Worm (Caenorhabditis elegans) whole organism, mixed stage, embryonic: Measurements from ENCODE around the gene sams-1.

Experiments used
- ceh-39 ChIP-seq: fragments of 150-350 bp; optimal IDR thresholded peaks from 2 replicates; lab custom pipeline; 2014; ENCODE audit warnings: missing biosample characterization, missing genetic modification characterization
- mep-1 ChIP-seq: fragments of 150-350 bp; optimal IDR thresholded peaks from 2 replicates; lab custom pipeline; 2017; ENCODE audit warnings: missing biosample characterization, missing genetic modification reagents, missing genetic modification characterization, inconsistent platforms
- nhr-12 ChIP-seq: fragments of 150-350 bp; optimal IDR thresholded peaks from 2 replicates; lab custom pipeline; 2014; ENCODE audit warnings: missing biosample characterization, missing genetic modification characterization
- nhr-237 ChIP-seq: fragments of 150-350 bp; optimal IDR thresholded peaks from 2 replicates; lab custom pipeline; 2014; ENCODE audit warnings: missing biosample characterization, missing genetic modification characterization
- nhr-76 ChIP-seq: sonication (generic microtip); optimal IDR thresholded peaks from 2 replicates; lab custom pipeline; 2017; ENCODE audit warnings: missing biosample characterization, missing genetic modification characterization
- pha-4 ChIP-seq: fragments of 150-350 bp; optimal IDR thresholded peaks from 2 replicates; lab custom pipeline; 2018; ENCODE audit warnings: missing biosample characterization, missing genetic modification reagents, missing genetic modification characterization
- sptf-1 ChIP-seq: sonication (generic microtip); optimal IDR thresholded peaks from 2 replicates; lab custom pipeline; 2017; ENCODE audit warnings: mild to moderate bottlenecking, missing genetic modification characterization, moderate library complexity, missing compliant biosample characterization
- unc-120 ChIP-seq: sonication (generic microtip); optimal IDR thresholded peaks from 2 replicates; lab custom pipeline; 2017; ENCODE audit warnings: missing genetic modification characterization, missing compliant biosample characterization; ENCODE audit not compliant: poor library complexity, severe bottlenecking
- unc-39 ChIP-seq: fragments of 150-350 bp; optimal IDR thresholded peaks from 2 replicates; lab custom pipeline; 2014; ENCODE audit warnings: missing biosample characterization, missing genetic modification characterization
- unc-62 ChIP-seq: fragments of 150-350 bp; optimal IDR thresholded peaks from 2 replicates; lab custom pipeline; 2014; ENCODE audit warnings: missing biosample characterization, missing genetic modification reagents, missing genetic modification characterization
- ztf-11 ChIP-seq: fragments of 150-350 bp; optimal IDR thresholded peaks from 2 replicates; lab custom pipeline; 2014; ENCODE audit warnings: missing biosample characterization, missing genetic modification characterization

DNA sequence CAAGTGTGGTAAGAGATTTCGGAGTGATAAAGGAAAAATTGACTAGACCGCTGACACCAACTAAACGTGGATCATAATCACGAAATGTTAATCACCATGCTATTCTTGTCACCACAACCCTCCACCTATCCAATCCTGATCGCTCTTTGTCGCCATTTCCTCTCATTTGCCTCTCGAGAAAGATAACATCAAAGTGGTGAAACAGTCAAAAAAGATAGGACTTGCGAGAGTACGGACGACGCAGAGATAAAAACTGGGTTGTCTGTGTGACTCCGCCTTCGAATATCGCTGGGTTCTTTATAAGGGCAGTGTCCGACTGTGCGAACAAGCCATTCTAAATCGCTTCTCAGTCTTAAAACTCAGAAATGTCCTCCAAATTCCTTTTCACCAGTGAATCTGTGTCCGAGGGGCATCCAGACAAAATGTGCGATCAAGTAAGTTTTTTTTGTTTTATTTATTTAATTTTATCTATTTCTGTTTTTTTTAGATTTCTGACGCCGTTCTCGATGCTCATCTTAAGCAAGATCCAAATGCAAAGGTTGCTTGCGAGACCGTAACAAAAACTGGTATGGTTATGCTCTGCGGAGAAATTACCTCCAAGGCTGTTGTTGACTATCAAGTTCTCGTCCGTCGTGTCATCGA, at the start of gene sams-1:
- TF ChIP-seq nhr-76 = no peak
- no peak for TF ChIP-seq ztf-11
- no peak for TF ChIP-seq nhr-237 (tag; lab: Kevin White, UChicago)
- TF ChIP-seq nhr-12 (tag; lab: Kevin White, UChicago) = no peak
- no peak for TF ChIP-seq mep-1 (tag; lab: Kevin White, UChicago)
- no peak for TF ChIP-seq unc-39 (tag; lab: Kevin White, UChicago)
- TF ChIP-seq pha-4 (tag; lab: Kevin White, UChicago) = no peak
- no peak for TF ChIP-seq unc-62 (GFP tag; lab: Kevin White, UChicago)
- TF ChIP-seq ceh-39 = no peak
- TF ChIP-seq unc-120 (tag; lab: Kevin White, UChicago) = no peak
- no peak for TF ChIP-seq sptf-1 (tag; lab: Kevin White, UChicago)
